Fruit fly (Drosophila melanogaster) whole organism, prepupa: ENCODE measurements around the gene santa-maria.

Experiments used
- Blimp-1 ChIP-seq: fragments of 200-800 bp; sonication (Bioruptor generic); optimal IDR thresholded peaks from 3 replicates; lab custom pipeline; 2017; ENCODE audit warnings: missing biosample characterization, missing genetic modification characterization, mild to moderate bottlenecking, moderate library complexity, missing genetic modification reagents
- CG10631 ChIP-seq: fragments of 200-800 bp; sonication (Bioruptor generic); optimal IDR thresholded peaks from 2 replicates; lab custom pipeline; 2016; ENCODE audit warnings: missing biosample characterization, missing genetic modification characterization
- CG11294 ChIP-seq: fragments of 200-800 bp; sonication (Bioruptor generic); IDR thresholded peaks from 2 replicates; pipeline ENCODE4 v1.3.6; 2022; ENCODE audit warnings: missing biosample characterization, missing genetic modification characterization
- CG11762 ChIP-seq: fragments of 200-800 bp; sonication (Bioruptor generic); optimal IDR thresholded peaks from 3 replicates; lab custom pipeline; 2016; ENCODE audit warnings: missing biosample characterization, missing genetic modification characterization; ENCODE audit not compliant: insufficient read depth
- CG11902 ChIP-seq: fragments of 200-800 bp; sonication (Bioruptor generic); optimal IDR thresholded peaks from 3 replicates; lab custom pipeline; 2016; ENCODE audit warnings: missing biosample characterization, missing genetic modification characterization
- CG1621 ChIP-seq: fragments of 200-800 bp; sonication (Bioruptor generic); optimal IDR thresholded peaks from 3 replicates; lab custom pipeline; 2018; ENCODE audit warnings: missing biosample characterization, mild to moderate bottlenecking, missing genetic modification characterization
- CG16779 ChIP-seq: fragments of 200-800 bp; sonication (Bioruptor generic); optimal IDR thresholded peaks from 3 replicates; lab custom pipeline; 2017; ENCODE audit warnings: missing biosample characterization, mild to moderate bottlenecking, missing genetic modification characterization
- CG3032 ChIP-seq: fragments of 200-800 bp; optimal IDR thresholded peaks from 2 replicates; lab custom pipeline; 2019; ENCODE audit warnings: missing biosample characterization, mild to moderate bottlenecking, missing genetic modification characterization, moderate library complexity
- CG31627 ChIP-seq: fragments of 200-800 bp; sonication (Bioruptor generic); optimal IDR thresholded peaks from 3 replicates; lab custom pipeline; 2016; ENCODE audit warnings: missing biosample characterization, missing genetic modification characterization
- CG34406 ChIP-seq: fragments of 200-800 bp; sonication (Bioruptor generic); optimal IDR thresholded peaks from 3 replicates; lab custom pipeline; 2016; ENCODE audit warnings: missing biosample characterization, missing genetic modification characterization
- CG4318 ChIP-seq: fragments of 200-800 bp; sonication (Bioruptor generic); optimal IDR thresholded peaks from 3 replicates; lab custom pipeline; 2017; ENCODE audit warnings: missing biosample characterization, mild to moderate bottlenecking, missing genetic modification characterization
- CG6163 ChIP-seq: fragments of 200-800 bp; sonication (Bioruptor generic); IDR thresholded peaks from 3 replicates; pipeline ENCODE4 v1.3.6; 2022; ENCODE audit warnings: missing biosample characterization, missing genetic modification characterization
- CG6276 ChIP-seq: fragments of 200-800 bp; sonication (Bioruptor generic); optimal IDR thresholded peaks from 2 replicates; lab custom pipeline; 2017; ENCODE audit warnings: missing biosample characterization, mild to moderate bottlenecking, missing genetic modification characterization
- CG6792 ChIP-seq: fragments of 200-800 bp; sonication (Bioruptor generic); optimal IDR thresholded peaks from 3 replicates; lab custom pipeline; 2016; ENCODE audit warnings: missing biosample characterization, missing genetic modification characterization
- CG6808 ChIP-seq: fragments of 200-800 bp; sonication (Bioruptor generic); optimal IDR thresholded peaks from 3 replicates; lab custom pipeline; 2017; ENCODE audit warnings: missing biosample characterization, missing genetic modification characterization, mild to moderate bottlenecking, moderate library complexity, missing genetic modification reagents
- CG7368 ChIP-seq: fragments of 200-800 bp; sonication (Bioruptor generic); optimal IDR thresholded peaks from 3 replicates; lab custom pipeline; 2016; ENCODE audit warnings: missing biosample characterization, missing genetic modification characterization
- CG8319 ChIP-seq: fragments of 200-800 bp; sonication (Bioruptor generic); optimal IDR thresholded peaks from 3 replicates; lab custom pipeline; 2016; ENCODE audit warnings: missing biosample characterization, missing genetic modification characterization
- CG8632 ChIP-seq: fragments of 200-800 bp; sonication (Bioruptor generic); optimal IDR thresholded peaks from 3 replicates; lab custom pipeline; 2016; ENCODE audit warnings: missing biosample characterization, missing genetic modification characterization
- CG9139 ChIP-seq: fragments of 200-800 bp; sonication (Bioruptor generic); optimal IDR thresholded peaks from 3 replicates; lab custom pipeline; 2017; ENCODE audit warnings: missing biosample characterization, mild to moderate bottlenecking, missing genetic modification characterization
- Eip78C ChIP-seq: fragments of 200-800 bp; sonication (Bioruptor generic); peaks from one replicate; lab custom pipeline; 2016; ENCODE audit warnings: missing biosample characterization, missing genetic modification characterization
- Eip93F ChIP-seq: fragments of 200-800 bp; sonication (Bioruptor generic); optimal IDR thresholded peaks from 2 replicates; lab custom pipeline; 2016; ENCODE audit warnings: missing biosample characterization, mild to moderate bottlenecking, missing genetic modification characterization
- Ets21C ChIP-seq: fragments of 200-800 bp; sonication (Bioruptor generic); optimal IDR thresholded peaks from 3 replicates; lab custom pipeline; 2016; ENCODE audit warnings: missing biosample characterization, missing genetic modification characterization
- Hr39 ChIP-seq: fragments of 200-800 bp; sonication (Bioruptor generic); optimal IDR thresholded peaks from 2 replicates; lab custom pipeline; 2016; ENCODE audit warnings: missing biosample characterization, missing genetic modification characterization
- Hr4 ChIP-seq: fragments of 200-800 bp; sonication (Bioruptor generic); optimal IDR thresholded peaks from 3 replicates; lab custom pipeline; 2016; ENCODE audit warnings: missing biosample characterization, missing genetic modification characterization
- Lpt ChIP-seq: fragments of 200-800 bp; sonication (Bioruptor generic); optimal IDR thresholded peaks from 3 replicates; lab custom pipeline; 2016; ENCODE audit warnings: missing biosample characterization, missing genetic modification characterization
- Smox ChIP-seq: fragments of 200-800 bp; sonication (Bioruptor generic); optimal IDR thresholded peaks from 3 replicates; lab custom pipeline; 2016; ENCODE audit warnings: missing biosample characterization, missing genetic modification characterization
- Sox102F ChIP-seq: fragments of 200-800 bp; sonication (Bioruptor generic); optimal IDR thresholded peaks from 2 replicates; lab custom pipeline; 2016; ENCODE audit warnings: missing biosample characterization, mild to moderate bottlenecking, missing genetic modification characterization
- Sox14 ChIP-seq: fragments of 200-800 bp; sonication (Bioruptor generic); optimal IDR thresholded peaks from 3 replicates; lab custom pipeline; 2016; ENCODE audit warnings: missing biosample characterization, missing genetic modification characterization
- Sox15 ChIP-seq: fragments of 200-800 bp; sonication (Bioruptor generic); optimal IDR thresholded peaks from 3 replicates; lab custom pipeline; 2016; ENCODE audit warnings: missing biosample characterization, missing genetic modification characterization
- achi ChIP-seq: fragments of 200-800 bp; sonication (Bioruptor generic); optimal IDR thresholded peaks from 3 replicates; lab custom pipeline; 2016; ENCODE audit warnings: missing biosample characterization, missing genetic modification characterization
- cyc ChIP-seq: fragments of 200-800 bp; sonication (Bioruptor generic); optimal IDR thresholded peaks from 3 replicates; lab custom pipeline; 2016; ENCODE audit warnings: missing biosample characterization, missing genetic modification characterization
- dac ChIP-seq: fragments of 200-800 bp; sonication (Bioruptor generic); optimal IDR thresholded peaks from 2 replicates; lab custom pipeline; 2017; ENCODE audit warnings: missing biosample characterization, mild to moderate bottlenecking, missing genetic modification characterization
- eg ChIP-seq: fragments of 200-800 bp; sonication (Bioruptor generic); IDR thresholded peaks from 3 replicates; pipeline ENCODE4 v1.3.6; 2022; ENCODE audit warnings: missing biosample characterization, missing genetic modification characterization
- esn ChIP-seq: fragments of 200-800 bp; sonication (Bioruptor generic); optimal IDR thresholded peaks from 2 replicates; lab custom pipeline; 2016; ENCODE audit warnings: missing biosample characterization, mild to moderate bottlenecking, missing genetic modification characterization, moderate library complexity
- fd59A ChIP-seq: fragments of 200-800 bp; sonication (Bioruptor generic); optimal IDR thresholded peaks from 2 replicates; lab custom pipeline; 2017; ENCODE audit warnings: missing biosample characterization, mild to moderate bottlenecking, missing genetic modification characterization, missing genetic modification reagents
- fkh ChIP-seq: fragments of 200-800 bp; sonication (Bioruptor generic); optimal IDR thresholded peaks from 3 replicates; lab custom pipeline; 2017; ENCODE audit warnings: missing biosample characterization, mild to moderate bottlenecking, missing genetic modification characterization, moderate library complexity
- lz ChIP-seq: fragments of 200-800 bp; sonication (Bioruptor generic); optimal IDR thresholded peaks from 3 replicates; lab custom pipeline; 2016; ENCODE audit warnings: missing biosample characterization, missing genetic modification characterization
- net ChIP-seq: fragments of 200-800 bp; sonication (Bioruptor generic); optimal IDR thresholded peaks from 3 replicates; lab custom pipeline; 2016; ENCODE audit warnings: missing biosample characterization, missing genetic modification characterization
- salr ChIP-seq, 2 experiments: fragments of 200-800 bp; sonication (Bioruptor generic); optimal IDR thresholded peaks; 3 replicates each; lab custom pipeline; 2016 to 2018; ENCODE audit warnings: missing biosample characterization in 2 of 2, missing genetic modification characterization in 2 of 2, mild to moderate bottlenecking in 1 of 2
- spab ChIP-seq: fragments of 200-800 bp; sonication (Bioruptor generic); optimal IDR thresholded peaks from 2 replicates; lab custom pipeline; 2017; ENCODE audit warnings: missing biosample characterization, mild to moderate bottlenecking, missing genetic modification characterization, missing genetic modification reagents
- svp ChIP-seq: fragments of 200-800 bp; sonication (Bioruptor generic); peaks from one replicate; lab custom pipeline; 2016; ENCODE audit warnings: missing biosample characterization, missing genetic modification characterization
- topi ChIP-seq: fragments of 200-800 bp; sonication (Bioruptor generic); optimal IDR thresholded peaks from 3 replicates; lab custom pipeline; 2016; ENCODE audit warnings: missing biosample characterization, missing genetic modification characterization
- vri ChIP-seq: fragments of 200-800 bp; sonication (Bioruptor generic); optimal IDR thresholded peaks from 3 replicates; lab custom pipeline; 2016; ENCODE audit warnings: missing biosample characterization, mild to moderate bottlenecking, missing genetic modification characterization

The santa-maria gene

dm6 chr2L:7418148-7418988, 32.7 kb downstream of the santa-maria start (continued):
- peak; percentile 87 for TF ChIP-seq CG10631 (GFP tag; lab: Kevin White, UChicago)
- TF ChIP-seq Hr4 (GFP tag; lab: Kevin White, UChicago), result peak; percentile 78
- peak; percentile 66 for TF ChIP-seq Hr39
- TF ChIP-seq spab (GFP tag; lab: Kevin White, UChicago), result peak; percentile 67
- peak; percentile 52 for TF ChIP-seq Ets21C (GFP tag; lab: Kevin White, UChicago)
- TF ChIP-seq svp (GFP tag; lab: Kevin White, UChicago), result peak; percentile 98
- TF ChIP-seq CG6163 (GFP tag; lab: Robert Waterston, UW), result peak; percentile 59; the same call in 1 of the 3 replicates
- TF ChIP-seq CG1621 (tag; lab: Kevin White, UChicago), result peak; percentile 70
- peak; percentile 74 for TF ChIP-seq CG16779
- peak; percentile 65 for TF ChIP-seq CG7368 (GFP tag; lab: Kevin White, UChicago)
- TF ChIP-seq CG11902, result peak; percentile 42
- peak; percentile 45 for TF ChIP-seq CG9139 (GFP tag; lab: Kevin White, UChicago)
- peak; percentile 53 for TF ChIP-seq CG6808
- TF ChIP-seq CG8319 (GFP tag; lab: Kevin White, UChicago), result peak; percentile 68
- peak; percentile 57 for TF ChIP-seq Eip93F (GFP tag; lab: Kevin White, UChicago)
- TF ChIP-seq Lpt (GFP tag; lab: Kevin White, UChicago), result peak; percentile 47
- TF ChIP-seq CG34406 (GFP tag; lab: Kevin White, UChicago), result peak; percentile 81
- TF ChIP-seq Smox (GFP tag; lab: Kevin White, UChicago), result peak; percentile 80
- TF ChIP-seq CG8632 (GFP tag; lab: Kevin White, UChicago), result peak; percentile 86
- TF ChIP-seq CG4318 (GFP tag; lab: Kevin White, UChicago), result peak; percentile 56
- TF ChIP-seq achi (GFP tag; lab: Kevin White, UChicago), result peak; percentile 89
- TF ChIP-seq eg (GFP tag; lab: Robert Waterston, UW), result peak; percentile 44; the same call in 2 of the 3 replicates
- TF ChIP-seq CG6276, result peak; percentile 68
- peak; percentile 39 for TF ChIP-seq dac
- TF ChIP-seq CG11294 (GFP tag; lab: Robert Waterston, UW), result 0 out of 2 replicates have a peak, but pooled peaks have one; percentile 48
- TF ChIP-seq Eip78C, result peak; percentile 96
- peak; percentile 42 to 74 for TF ChIP-seq salr (GFP tag; optimal IDR thresholded peaks at IDR 0.05; lab: Kevin White, UChicago)
- TF ChIP-seq CG11762 (GFP tag; lab: Kevin White, UChicago), result peak; percentile 79
- peak; percentile 72 for TF ChIP-seq Blimp-1 (GFP tag; lab: Kevin White, UChicago)
- TF ChIP-seq net (GFP tag; lab: Kevin White, UChicago), result peak; percentile 67
- TF ChIP-seq fkh (GFP tag; lab: Kevin White, UChicago), result peak; percentile 70
- TF ChIP-seq vri (GFP tag; lab: Kevin White, UChicago), result peak; percentile 58
- TF ChIP-seq, all 60 proteins: peak for 59

- TF ChIP-seq fd59A (GFP tag; lab: Kevin White, UChicago), result no peak
- TF ChIP-seq Hr39, result no peak
- peak; percentile 63 for TF ChIP-seq esn (GFP tag; lab: Kevin White, UChicago)
- no peak for TF ChIP-seq spab (GFP tag; lab: Kevin White, UChicago)
- peak; percentile 55 for TF ChIP-seq Eip93F (GFP tag; lab: Kevin White, UChicago)
- TF ChIP-seq CG10631 (GFP tag; lab: Kevin White, UChicago), result no peak
- TF ChIP-seq Sox15 (GFP tag; lab: Kevin White, UChicago), result no peak
- TF ChIP-seq CG8632 (GFP tag; lab: Kevin White, UChicago), result no peak
- peak; percentile 34 for TF ChIP-seq topi (GFP tag; lab: Kevin White, UChicago)
- TF ChIP-seq lz (GFP tag; lab: Kevin White, UChicago), result peak; percentile 47
- no peak for TF ChIP-seq CG16779
- no peak for TF ChIP-seq eg (GFP tag; lab: Robert Waterston, UW)
- peak; percentile 67 for TF ChIP-seq Eip78C
- TF ChIP-seq Sox102F (GFP tag; lab: Kevin White, UChicago), result no peak
- no peak for TF ChIP-seq CG6792 (GFP tag; lab: Kevin White, UChicago)
- peak; percentile 47 for TF ChIP-seq CG3032
- peak; percentile 17 for TF ChIP-seq cyc
- TF ChIP-seq CG31627 (GFP tag; lab: Kevin White, UChicago), result peak; percentile 54
- TF ChIP-seq Sox14 (GFP tag; lab: Kevin White, UChicago), result peak; percentile 60
- TF ChIP-seq fkh (GFP tag; lab: Kevin White, UChicago), result peak; percentile 50
- TF ChIP-seq, all 60 proteins: peak for 10
Measured at dm6 chr2L:7411947-7412621, 39.0 kb downstream of the santa-maria start, which contains the start of gene chm. Gene chm, plus strand, starts transcription at chr2L:7412417.
